Worm (Caenorhabditis elegans): ENCODE data around the gene nspg-14.

Gene nspg-14

ce11 chrX:5213565-5213964 lies 39.3 kb upstream of the nspg-14 start (continued):
- TF ChIP-seq daf-19 (GFP tag; conservative IDR thresholded peaks at IDR 0.05): no peak
- no peak for TF ChIP-seq lin-29 (GFP tag; IDR thresholded peaks at IDR 0.05)
- no peak for TF ChIP-seq cey-2 (tag; optimal IDR thresholded peaks at IDR 0.05; ENCODE audit: borderline replicate concordance, insufficient read depth)
- peak; percentile 31 for TF ChIP-seq mes-2 (tag; optimal IDR thresholded peaks at IDR 0.05; ENCODE audit: poor library complexity, severe bottlenecking)
- TF ChIP-seq fos-1 (tag; optimal IDR thresholded peaks at IDR 0.05): no peak
- TF ChIP-seq nhr-28 (tag; optimal IDR thresholded peaks at IDR 0.05): peak; percentile 97
- no peak for TF ChIP-seq fkh-10 (GFP tag; optimal IDR thresholded peaks at IDR 0.05)
- TF ChIP-seq ztf-11 (tag; optimal IDR thresholded peaks at IDR 0.05): no peak
- no peak for TF ChIP-seq hmg-1.1 (GFP tag; IDR thresholded peaks at IDR 0.05)
- TF ChIP-seq ztf-7 (tag; optimal IDR thresholded peaks at IDR 0.05): peak; percentile 46
- no peak for TF ChIP-seq jun-1 (tag; optimal IDR thresholded peaks at IDR 0.05)
- TF ChIP-seq arid-1 (GFP tag; conservative IDR thresholded peaks at IDR 0.05): no peak
- peak; percentile 88 for TF ChIP-seq nhr-77 (tag; optimal IDR thresholded peaks at IDR 0.05)
- no peak for TF ChIP-seq ceh-62 (tag; optimal IDR thresholded peaks at IDR 0.05)
- TF ChIP-seq pqm-1 (tag; optimal IDR thresholded peaks at IDR 0.05): peak; percentile 96
- TF ChIP-seq lin-1 (GFP tag; IDR thresholded peaks at IDR 0.05): no peak; the same call in 1 of the 2 replicates
- TF ChIP-seq lin-15B (tag; optimal IDR thresholded peaks at IDR 0.05): no peak
- no peak for TF ChIP-seq ctbp-1 (GFP tag; IDR thresholded peaks at IDR 0.05)
- no peak for TF ChIP-seq lir-3 (tag; optimal IDR thresholded peaks at IDR 0.05)
- no peak for TF ChIP-seq F37D6.2 (tag; optimal IDR thresholded peaks at IDR 0.05)
- TF ChIP-seq Y105C5A.15 (GFP tag; IDR thresholded peaks at IDR 0.05): no peak
- no peak for TF ChIP-seq aly-2 (tag; optimal IDR thresholded peaks at IDR 0.05)
- TF ChIP-seq saeg-2 (GFP tag; IDR thresholded peaks at IDR 0.05): no peak
- no peak for TF ChIP-seq Y75B8A.6 (GFP tag; IDR thresholded peaks at IDR 0.05)
- no peak for TF ChIP-seq vab-7 (GFP tag; IDR thresholded peaks at IDR 0.05)
- no peak for TF ChIP-seq egl-43 (GFP tag; IDR thresholded peaks at IDR 0.05)
- peak; percentile 55 for TF ChIP-seq lin-13 (GFP tag; optimal IDR thresholded peaks at IDR 0.05)
- TF ChIP-seq ces-1 (GFP tag; optimal IDR thresholded peaks at IDR 0.05): no peak
- peak; percentile 4 for TF ChIP-seq aha-1 (tag)
- TF ChIP-seq nhr-10 (tag; optimal IDR thresholded peaks at IDR 0.05): peak; percentile 67
- no peak for TF ChIP-seq set-16 (GFP tag; IDR thresholded peaks at IDR 0.05)
- TF ChIP-seq dve-1 (tag; optimal IDR thresholded peaks at IDR 0.05; ENCODE audit: insufficient read depth): peak; percentile 88
- no peak for TF ChIP-seq attf-4 (tag; optimal IDR thresholded peaks at IDR 0.05)
- TF ChIP-seq mdl-1 (tag; optimal IDR thresholded peaks at IDR 0.05): peak in 1 of 2 experiments; percentile 41
- TF ChIP-seq dmd-9 (GFP tag; IDR thresholded peaks at IDR 0.05): no peak
- 0 out of 2 replicates have a peak, but pooled peaks have one; percentile 14 for TF ChIP-seq T26A8.4 (GFP tag; IDR thresholded peaks at IDR 0.05)
- TF ChIP-seq spr-3 (GFP tag; optimal IDR thresholded peaks at IDR 0.05): no peak
- TF ChIP-seq hif-1 (tag; optimal IDR thresholded peaks at IDR 0.05): peak in 1 of 2 experiments; percentile 61
- TF ChIP-seq nhr-6 (tag; optimal IDR thresholded peaks at IDR 0.05): peak; percentile 2
- TF ChIP-seq hlh-30 (tag; optimal IDR thresholded peaks at IDR 0.05; ENCODE audit: insufficient read depth): peak; percentile 70
- TF ChIP-seq zip-2 (tag; optimal IDR thresholded peaks at IDR 0.05): no peak
- TF ChIP-seq dpl-1 (GFP tag; optimal IDR thresholded peaks at IDR 0.05): no peak
- TF ChIP-seq tra-1 (GFP tag; IDR thresholded peaks at IDR 0.05): peak; percentile 66
- peak; percentile 93 for TF ChIP-seq dmd-6 (GFP tag; IDR thresholded peaks at IDR 0.05)
- peak; percentile 46 for TF ChIP-seq mep-1 (tag; optimal IDR thresholded peaks at IDR 0.05)
- peak; percentile 90 for TF ChIP-seq php-3 (GFP tag; IDR thresholded peaks at IDR 0.05)
- TF ChIP-seq pha-4 (GFP tag; IDR thresholded peaks at IDR 0.05): no peak; the same call in 1 of the 2 replicates
- no peak for TF ChIP-seq pha-4 (tag; optimal IDR thresholded peaks at IDR 0.05)
- TF ChIP-seq egl-27 (tag; optimal IDR thresholded peaks at IDR 0.05): no peak
- no peak for TF ChIP-seq madf-9 (GFP tag; conservative IDR thresholded peaks at IDR 0.05)
- TF ChIP-seq nhr-25 (tag; optimal IDR thresholded peaks at IDR 0.05; ENCODE audit: borderline replicate concordance, insufficient read depth): no peak
- TF ChIP-seq nhr-111 (GFP tag; optimal IDR thresholded peaks at IDR 0.05): no peak
